Worm (Caenorhabditis elegans) whole organism, L4 larva: ENCODE measurements around the gene srxa-18.
A peak's percentile ranks its signal among the peaks of the same experiment; 100 is the strongest.

Experiments used
- F37D6.2 ChIP-seq: sonication (generic microtip); optimal IDR thresholded peaks from 2 replicates; lab custom pipeline; 2016; ENCODE audit warnings: mild to moderate bottlenecking, missing genetic modification characterization, missing compliant biosample characterization
- Y48G9A.11 ChIP-seq: fragments of 200-800 bp; sonication (Bioruptor generic); IDR thresholded peaks from 2 replicates; pipeline ENCODE4 v1.3.6; 2022; ENCODE audit warnings: missing genetic modification reagents, missing genetic modification characterization, missing compliant biosample characterization
- Y5F2A.4 ChIP-seq: fragments of 200-800 bp; sonication (Bioruptor generic); optimal IDR thresholded peaks from 2 replicates; lab custom pipeline; 2018; ENCODE audit warnings: mild to moderate bottlenecking, missing genetic modification characterization, missing compliant biosample characterization
- Y75B8A.6 ChIP-seq: fragments of 200-800 bp; sonication (Bioruptor generic); IDR thresholded peaks from 2 replicates; pipeline ENCODE4 v1.3.6; 2022; ENCODE audit warnings: missing genetic modification reagents, missing genetic modification characterization, missing compliant biosample characterization
- ama-1 ChIP-seq: fragments of 150-350 bp; optimal IDR thresholded peaks from 2 replicates; lab custom pipeline; 2014; ENCODE audit warnings: inconsistent platforms, mixed read lengths
- attf-4 ChIP-seq: sonication (generic microtip); optimal IDR thresholded peaks from 3 replicates; lab custom pipeline; 2017; ENCODE audit warnings: missing biosample characterization, missing genetic modification characterization
- ceh-20 ChIP-seq: fragments of 200-800 bp; sonication (Bioruptor generic); IDR thresholded peaks from 2 replicates; pipeline ENCODE4 v1.3.6; 2022; ENCODE audit warnings: missing genetic modification reagents, missing genetic modification characterization, missing compliant biosample characterization
- ceh-28 ChIP-seq: fragments of 150-350 bp; optimal IDR thresholded peaks from 2 replicates; lab custom pipeline; 2014; ENCODE audit warnings: missing biosample characterization, missing genetic modification reagents, missing genetic modification characterization
- ceh-32 ChIP-seq: sonication (generic microtip); optimal IDR thresholded peaks from 2 replicates; lab custom pipeline; 2016; ENCODE audit warnings: mild to moderate bottlenecking, missing genetic modification characterization, missing compliant biosample characterization; ENCODE audit not compliant: poor library complexity
- ces-1 ChIP-seq: fragments of 150-350 bp; sonication (generic microtip); optimal IDR thresholded peaks from 4 replicates; lab custom pipeline; 2014; ENCODE audit warnings: missing biosample characterization, missing genetic modification reagents, missing genetic modification characterization
- cey-2 ChIP-seq: sonication (generic microtip); optimal IDR thresholded peaks from 3 replicates; lab custom pipeline; 2017; ENCODE audit warnings: missing genetic modification characterization, mild to moderate bottlenecking, missing compliant biosample characterization, antibody characterized with exemption, borderline replicate concordance; ENCODE audit not compliant: insufficient read depth
- daf-16 ChIP-seq, 3 experiments: sonication (generic microtip); optimal IDR thresholded peaks; 2 replicates each; lab custom pipeline; 2016 to 2017; ENCODE audit warnings: missing genetic modification characterization in 3 of 3, missing genetic modification reagents in 3 of 3, mild to moderate bottlenecking in 2 of 3, missing compliant biosample characterization in 2 of 3, missing biosample characterization in 1 of 3, moderate library complexity in 1 of 3
- dmd-8 ChIP-seq: fragments of 200-800 bp; sonication (Bioruptor generic); IDR thresholded peaks from 2 replicates; pipeline ENCODE4 v1.3.6; 2022; ENCODE audit warnings: missing genetic modification characterization, missing compliant biosample characterization
- dpl-1 ChIP-seq: fragments of 150-350 bp; optimal IDR thresholded peaks from 2 replicates; lab custom pipeline; 2014; ENCODE audit warnings: missing biosample characterization, missing genetic modification reagents, missing genetic modification characterization
- egl-27 ChIP-seq: sonication (generic microtip); optimal IDR thresholded peaks from 3 replicates; lab custom pipeline; 2017; ENCODE audit warnings: missing biosample characterization, missing genetic modification reagents, missing genetic modification characterization
- egl-43 ChIP-seq: fragments of 200-800 bp; sonication (Bioruptor generic); IDR thresholded peaks from 2 replicates; pipeline ENCODE4 v1.3.6; 2022; ENCODE audit warnings: missing genetic modification reagents, missing genetic modification characterization, missing compliant biosample characterization
- gei-8 ChIP-seq: fragments of 200-800 bp; sonication (Bioruptor generic); optimal IDR thresholded peaks from 2 replicates; lab custom pipeline; 2018; ENCODE audit warnings: mild to moderate bottlenecking, missing genetic modification characterization, missing compliant biosample characterization
- hlh-11 ChIP-seq: fragments of 200-800 bp; sonication (Bioruptor generic); optimal IDR thresholded peaks from 2 replicates; lab custom pipeline; 2018; ENCODE audit warnings: mild to moderate bottlenecking, missing genetic modification characterization, missing compliant biosample characterization
- hlh-30 ChIP-seq: sonication (generic microtip); optimal IDR thresholded peaks from 2 replicates; lab custom pipeline; 2017; ENCODE audit warnings: antibody characterized with exemption, mild to moderate bottlenecking, missing genetic modification characterization, missing compliant biosample characterization; ENCODE audit not compliant: insufficient read depth
- jun-1 ChIP-seq: fragments of 150-350 bp; optimal IDR thresholded peaks from 2 replicates; lab custom pipeline; 2014; ENCODE audit warnings: missing biosample characterization, missing genetic modification reagents, missing genetic modification characterization
- lin-13 ChIP-seq: fragments of 150-350 bp; optimal IDR thresholded peaks from 2 replicates; lab custom pipeline; 2014; ENCODE audit warnings: missing biosample characterization, missing genetic modification reagents, missing genetic modification characterization
- lin-39 ChIP-seq: fragments of 150-350 bp; optimal IDR thresholded peaks from 2 replicates; lab custom pipeline; 2014; ENCODE audit warnings: missing biosample characterization, missing genetic modification reagents, missing genetic modification characterization
- lir-3 ChIP-seq: sonication (generic microtip); optimal IDR thresholded peaks from 2 replicates; lab custom pipeline; 2016; ENCODE audit warnings: mild to moderate bottlenecking, missing genetic modification characterization, missing compliant biosample characterization
- mdl-1 ChIP-seq, 2 experiments: fragments of 150-350 bp in 1 of 2; sonication (generic microtip) in 1 of 2; optimal IDR thresholded peaks; 2 replicates each; lab custom pipeline; 2014 to 2017; ENCODE audit warnings: missing biosample characterization in 2 of 2, missing genetic modification characterization in 2 of 2
- mep-1 ChIP-seq: fragments of 150-350 bp; sonication (generic microtip); optimal IDR thresholded peaks from 3 replicates; lab custom pipeline; 2014; ENCODE audit warnings: missing biosample characterization, missing genetic modification characterization
- mes-2 ChIP-seq: sonication (generic microtip); optimal IDR thresholded peaks from 2 replicates; lab custom pipeline; 2016; ENCODE audit warnings: missing genotype, mild to moderate bottlenecking, missing genetic modification characterization, missing compliant biosample characterization; ENCODE audit not compliant: poor library complexity, severe bottlenecking
- mxl-2 ChIP-seq: fragments of 200-800 bp; sonication (Bioruptor generic); conservative IDR thresholded peaks from 2 replicates; pipeline ENCODE4 v1.3.6; 2022; ENCODE audit warnings: missing genetic modification reagents, missing genetic modification characterization, missing compliant biosample characterization
- nhr-10 ChIP-seq: fragments of 150-350 bp; optimal IDR thresholded peaks from 2 replicates; lab custom pipeline; 2014; ENCODE audit warnings: missing biosample characterization, missing genetic modification characterization
- nhr-102 ChIP-seq: sonication (generic microtip); optimal IDR thresholded peaks from 2 replicates; lab custom pipeline; 2016; ENCODE audit warnings: mild to moderate bottlenecking, missing genetic modification characterization, moderate library complexity, missing compliant biosample characterization
- nhr-11 ChIP-seq: fragments of 150-350 bp; optimal IDR thresholded peaks from 2 replicates; lab custom pipeline; 2014; ENCODE audit warnings: missing biosample characterization, missing genetic modification characterization
- nhr-25 ChIP-seq: sonication (generic microtip); optimal IDR thresholded peaks from 2 replicates; lab custom pipeline; 2017; ENCODE audit warnings: missing genetic modification characterization, mild to moderate bottlenecking, missing compliant biosample characterization, antibody characterized with exemption, moderate library complexity, borderline replicate concordance; ENCODE audit not compliant: insufficient read depth
- nhr-41 ChIP-seq: fragments of 200-800 bp; sonication (Bioruptor generic); IDR thresholded peaks from 2 replicates; pipeline ENCODE4 v1.3.6; 2022; ENCODE audit warnings: missing genetic modification reagents, missing genetic modification characterization, missing compliant biosample characterization
- nhr-42 ChIP-seq: fragments of 200-800 bp; sonication (Bioruptor generic); IDR thresholded peaks from 2 replicates; pipeline ENCODE4 v1.3.6; 2022; ENCODE audit warnings: missing genetic modification characterization, missing compliant biosample characterization
- nhr-6 ChIP-seq: fragments of 150-350 bp; optimal IDR thresholded peaks from 2 replicates; lab custom pipeline; 2014; ENCODE audit warnings: missing biosample characterization, missing genetic modification characterization
- pha-4 ChIP-seq, 2 experiments: fragments of 150-350 bp in 1 of 2; fragments of 200-800 bp in 1 of 2; sonication (Bioruptor generic) in 1 of 2; IDR thresholded peaks in 1 of 2; optimal IDR thresholded peaks in 1 of 2; 2 replicates each; pipeline versions ENCODE4 v1.3.6 to Lab custom; 2014 to 2022; ENCODE audit warnings: missing genetic modification characterization in 2 of 2, missing genetic modification reagents in 2 of 2, missing biosample characterization in 1 of 2, missing compliant biosample characterization in 1 of 2
- saeg-2 ChIP-seq: fragments of 200-800 bp; sonication (Bioruptor generic); IDR thresholded peaks from 2 replicates; pipeline ENCODE4 v1.3.6; 2022; ENCODE audit warnings: missing genetic modification reagents, missing genetic modification characterization, missing compliant biosample characterization
- skn-1 ChIP-seq: fragments of 150-350 bp; optimal IDR thresholded peaks from 2 replicates; lab custom pipeline; 2014; ENCODE audit warnings: missing biosample characterization, missing genetic modification characterization
- snpc-1.2 ChIP-seq: fragments of 200-800 bp; sonication (Bioruptor generic); IDR thresholded peaks from 2 replicates; pipeline ENCODE4 v1.3.6; 2022; ENCODE audit warnings: missing genetic modification reagents, missing genetic modification characterization, missing compliant biosample characterization
- snpc-4 ChIP-seq: fragments of 150-350 bp; optimal IDR thresholded peaks from 2 replicates; lab custom pipeline; 2014; ENCODE audit warnings: missing biosample characterization, missing genetic modification characterization
- unc-130 ChIP-seq: sonication (generic microtip); optimal IDR thresholded peaks from 2 replicates; lab custom pipeline; 2016; ENCODE audit warnings: missing genetic modification reagents, missing genetic modification characterization, missing compliant biosample characterization
- unc-62 ChIP-seq, 3 experiments: fragments of 150-350 bp in 1 of 3; sonication (generic microtip); optimal IDR thresholded peaks in 2 of 3; peaks in 1 of 3; 1 replicate in 1 of 3; 2 replicates in 2 of 3; lab custom pipeline; 2014 to 2017; ENCODE audit warnings: missing biosample characterization in 3 of 3, missing genetic modification characterization in 3 of 3, missing genetic modification reagents in 3 of 3, missing genotype in 1 of 3
- vab-7 ChIP-seq: fragments of 200-800 bp; sonication (Bioruptor generic); IDR thresholded peaks from 2 replicates; pipeline ENCODE4 v1.3.6; 2022; ENCODE audit warnings: missing genetic modification reagents, missing genetic modification characterization, missing compliant biosample characterization
- zfp-2 ChIP-seq: sonication (generic microtip); optimal IDR thresholded peaks from 2 replicates; lab custom pipeline; 2016; ENCODE audit warnings: mild to moderate bottlenecking, missing genetic modification characterization, missing compliant biosample characterization
- zip-11 ChIP-seq: fragments of 200-800 bp; sonication (Bioruptor generic); IDR thresholded peaks from 2 replicates; pipeline ENCODE4 v1.3.6; 2022; ENCODE audit warnings: missing genetic modification characterization, missing compliant biosample characterization
- ztf-7 ChIP-seq: fragments of 150-350 bp; optimal IDR thresholded peaks from 2 replicates; lab custom pipeline; 2014; ENCODE audit warnings: missing biosample characterization, missing genetic modification characterization

srxa-18 gene

ce11 chrV:10086141-10086540, 34.7 kb downstream of the srxa-18 start:
- TF ChIP-seq unc-130 (GFP tag; lab: Kevin White, UChicago) (no peak), ceh-32 (tag; lab: Kevin White, UChicago) (no peak), nhr-25 (no peak), vab-7 (GFP tag; lab: Robert Waterston, UW) (no peak), F37D6.2 (no peak), unc-62 (GFP tag; optimal IDR thresholded peaks at IDR 0.05 in 1 of 2; lab: Kevin White, UChicago) (no peak), unc-62 (tag; optimal IDR thresholded peaks at IDR 0.05; lab: Kevin White, UChicago) (no peak), daf-16 (GFP tag; optimal IDR thresholded peaks at IDR 0.05; lab: Kevin White, UChicago) (peak in 1 of 2 experiments; percentile 72), daf-16 (tag; optimal IDR thresholded peaks at IDR 0.05; lab: Kevin White, UChicago) (no peak)

- no peak for TF ChIP-seq vab-7 (GFP tag; lab: Robert Waterston, UW)
- TF ChIP-seq hlh-30 (tag; lab: Kevin White, UChicago): no peak
- TF ChIP-seq nhr-41 (GFP tag; lab: Robert Waterston, UW): no peak
- no peak for TF ChIP-seq saeg-2 (GFP tag; lab: Robert Waterston, UW)
- no peak for TF ChIP-seq mep-1 (tag; lab: Kevin White, UChicago)
- no peak for TF ChIP-seq nhr-42 (GFP tag; lab: Robert Waterston, UW)
- no peak for TF ChIP-seq gei-8
- no peak for TF ChIP-seq egl-27 (tag; lab: Kevin White, UChicago)
- TF ChIP-seq mxl-2 (GFP tag; lab: Robert Waterston, UW): no peak
- TF ChIP-seq Y48G9A.11 (GFP tag; lab: Robert Waterston, UW): no peak
- TF ChIP-seq lir-3 (tag; lab: Kevin White, UChicago): no peak
- no peak for TF ChIP-seq mes-2 (tag; lab: Kevin White, UChicago)
- no peak for TF ChIP-seq ces-1 (GFP tag; lab: Kevin White, UChicago)
- no peak for TF ChIP-seq ama-1 (lab: Kevin White, UChicago)
- TF ChIP-seq dpl-1 (GFP tag; lab: Kevin White, UChicago): no peak
- no peak for TF ChIP-seq nhr-10 (tag; lab: Kevin White, UChicago)
- TF ChIP-seq Y75B8A.6: no peak
- TF ChIP-seq lin-39 (tag; lab: Kevin White, UChicago): no peak
- no peak for TF ChIP-seq dmd-8 (GFP tag; lab: Robert Waterston, UW)
Observed at ce11 chrV:10084864-10085263, 35.9 kb downstream of the srxa-18 start, which contains the start of gene R04B5.6. R04B5.6 (plus strand) TSS chrV:10085164.

ce11 chrV:10083999-10084468, 36.8 kb downstream of the srxa-18 start, which contains the start of gene nhr-12:
nhr-12 (minus strand) TSS chrV:10084049.
- TF ChIP-seq unc-62 (GFP tag; optimal IDR thresholded peaks at IDR 0.05 in 1 of 2; lab: Kevin White, UChicago): peak in 1 of 2 experiments; percentile 10
- TF ChIP-seq unc-62 (tag; optimal IDR thresholded peaks at IDR 0.05; lab: Kevin White, UChicago): no peak
- no peak for TF ChIP-seq Y5F2A.4 (GFP tag; lab: Kevin White, UChicago)
- peak; percentile 0 for TF ChIP-seq nhr-11 (tag; lab: Kevin White, UChicago)
- no peak for TF ChIP-seq egl-43
- TF ChIP-seq lin-39 (tag; lab: Kevin White, UChicago): no peak
- no peak for TF ChIP-seq ceh-32 (tag; lab: Kevin White, UChicago)
- no peak for TF ChIP-seq nhr-6 (tag; lab: Kevin White, UChicago)
- TF ChIP-seq vab-7 (GFP tag; lab: Robert Waterston, UW): no peak
- no peak for TF ChIP-seq ztf-7
- TF ChIP-seq snpc-4 (tag; lab: Kevin White, UChicago): no peak
- TF ChIP-seq mdl-1 (tag; optimal IDR thresholded peaks at IDR 0.05; lab: Kevin White, UChicago): no peak
- peak; percentile 10 for TF ChIP-seq nhr-102 (tag; lab: Kevin White, UChicago)
- no peak for TF ChIP-seq ceh-20 (GFP tag; lab: Robert Waterston, UW)
- TF ChIP-seq cey-2 (tag; lab: Kevin White, UChicago): no peak
- TF ChIP-seq ceh-28 (tag; lab: Kevin White, UChicago): no peak
- TF ChIP-seq attf-4 (tag; lab: Kevin White, UChicago): no peak
- TF ChIP-seq zip-11: no peak
- no peak for TF ChIP-seq pha-4 (GFP tag; IDR thresholded peaks at IDR 0.05; lab: Robert Waterston, UW)
- no peak for TF ChIP-seq pha-4 (tag; optimal IDR thresholded peaks at IDR 0.05; lab: Kevin White, UChicago)
- no peak for TF ChIP-seq lir-3 (tag; lab: Kevin White, UChicago)
- no peak for TF ChIP-seq hlh-11 (tag; lab: Kevin White, UChicago)
- no peak for TF ChIP-seq zfp-2 (tag; lab: Kevin White, UChicago)
- TF ChIP-seq F37D6.2: no peak
- TF ChIP-seq saeg-2 (GFP tag; lab: Robert Waterston, UW): no peak
- TF ChIP-seq snpc-1.2 (GFP tag; lab: Robert Waterston, UW): no peak
- no peak for TF ChIP-seq lin-13 (GFP tag; lab: Kevin White, UChicago)
- TF ChIP-seq skn-1 (tag; lab: Kevin White, UChicago): no peak
- TF ChIP-seq jun-1 (tag; lab: Kevin White, UChicago): no peak
